Worm (Caenorhabditis elegans): ENCODE measurements around the gene F53F1.2.

ce11 chrV:13387472-13387871, 19.1 kb upstream of the F53F1.2 start:
- TF ChIP-seq ama-1 (optimal IDR thresholded peaks at IDR 0.05): no peak
- TF ChIP-seq aly-1 (tag; optimal IDR thresholded peaks at IDR 0.05): no peak

Measured in whole organism, early embryonic.